Fruit fly (Drosophila melanogaster) whole organism, embryonic: ENCODE measurements around the gene Rrp45.

ENCODE experiments used
- ATbp ChIP-seq: fragments of 200-800 bp; sonication (Bioruptor generic); optimal IDR thresholded peaks from 2 replicates; lab custom pipeline; 2017; ENCODE audit warnings: missing biosample characterization, mild to moderate bottlenecking, missing genetic modification characterization, missing genetic modification reagents
- Awh ChIP-seq: fragments of 200-800 bp; sonication (Bioruptor generic); IDR thresholded peaks from 2 replicates; pipeline ENCODE4, ENCODE4 v1.3.6; 2022; ENCODE audit warnings: missing biosample characterization, missing genetic modification characterization
- Blimp-1 ChIP-seq: fragments of 200-800 bp; sonication (Bioruptor generic); optimal IDR thresholded peaks from 3 replicates; lab custom pipeline; 2018; ENCODE audit warnings: missing biosample characterization, missing genetic modification characterization, mild to moderate bottlenecking, moderate library complexity, missing genetic modification reagents
- CG10543 ChIP-seq: fragments of 200-800 bp; sonication (Bioruptor generic); optimal IDR thresholded peaks from 3 replicates; lab custom pipeline; 2017; ENCODE audit warnings: missing biosample characterization, mild to moderate bottlenecking, missing genetic modification characterization, moderate library complexity
- CG13296 ChIP-seq: fragments of 200-800 bp; sonication (Bioruptor generic); optimal IDR thresholded peaks from 3 replicates; lab custom pipeline; 2018; ENCODE audit warnings: missing biosample characterization, mild to moderate bottlenecking, missing genetic modification characterization
- CG13424 ChIP-seq: fragments of 200-800 bp; sonication (Bioruptor generic); optimal IDR thresholded peaks from 2 replicates; lab custom pipeline; 2019; ENCODE audit warnings: missing biosample characterization, mild to moderate bottlenecking, missing genetic modification characterization, moderate library complexity
- CG15269 ChIP-seq: fragments of 200-800 bp; sonication (Bioruptor generic); optimal IDR thresholded peaks from 2 replicates; lab custom pipeline; 2018; ENCODE audit warnings: missing biosample characterization, mild to moderate bottlenecking, missing genetic modification characterization, moderate library complexity
- CG15601 ChIP-seq: fragments of 200-800 bp; sonication (Bioruptor generic); optimal IDR thresholded peaks from 3 replicates; lab custom pipeline; 2019; ENCODE audit warnings: missing biosample characterization, mild to moderate bottlenecking, missing genetic modification characterization, moderate library complexity
- CG2678 ChIP-seq: fragments of 200-800 bp; sonication (Bioruptor generic); optimal IDR thresholded peaks from 3 replicates; lab custom pipeline; 2019; ENCODE audit warnings: missing biosample characterization, mild to moderate bottlenecking, missing genetic modification characterization, moderate library complexity
- CG4282 ChIP-seq: fragments of 200-800 bp; sonication (Bioruptor generic); optimal IDR thresholded peaks from 2 replicates; lab custom pipeline; 2016; ENCODE audit warnings: missing biosample characterization, missing genetic modification characterization
- CG6791 ChIP-seq: fragments of 200-800 bp; sonication (Bioruptor generic); IDR thresholded peaks from 3 replicates; pipeline ENCODE4 v1.3.6; 2022; ENCODE audit warnings: missing biosample characterization, missing genetic modification characterization; ENCODE audit not compliant: partially characterized antibody
- CG6813 ChIP-seq: fragments of 200-800 bp; sonication (Bioruptor generic); optimal IDR thresholded peaks from 2 replicates; lab custom pipeline; 2017; ENCODE audit warnings: missing biosample characterization, missing genetic modification characterization, mild to moderate bottlenecking, moderate library complexity, missing genetic modification reagents
- CG7839 ChIP-seq: fragments of 200-800 bp; sonication (Bioruptor generic); optimal IDR thresholded peaks from 3 replicates; lab custom pipeline; 2018; ENCODE audit warnings: missing biosample characterization, mild to moderate bottlenecking, missing genetic modification characterization, moderate library complexity
- CG8924 ChIP-seq: fragments of 200-800 bp; optimal IDR thresholded peaks from 3 replicates; lab custom pipeline; 2019; ENCODE audit warnings: missing biosample characterization, mild to moderate bottlenecking, missing genetic modification characterization, moderate library complexity
- CG9727 ChIP-seq: fragments of 200-800 bp; sonication (Bioruptor generic); optimal IDR thresholded peaks from 3 replicates; lab custom pipeline; 2017; ENCODE audit warnings: missing biosample characterization, mild to moderate bottlenecking, missing genetic modification characterization
- CoRest ChIP-seq: fragments of 200-800 bp; sonication (Bioruptor generic); optimal IDR thresholded peaks from 3 replicates; lab custom pipeline; 2018; ENCODE audit warnings: missing biosample characterization, mild to moderate bottlenecking, missing genetic modification characterization, moderate library complexity
- CrebB ChIP-seq: fragments of 200-800 bp; sonication (Bioruptor generic); optimal IDR thresholded peaks from 3 replicates; lab custom pipeline; 2018; ENCODE audit warnings: missing biosample characterization, mild to moderate bottlenecking, missing genetic modification characterization
- Dip2 ChIP-seq: fragments of 200-800 bp; sonication (Bioruptor generic); IDR thresholded peaks from 2 replicates; pipeline ENCODE4 v1.3.6; 2022; ENCODE audit warnings: missing biosample characterization, missing genetic modification characterization
- Fer1 ChIP-seq: fragments of 200-800 bp; sonication (Bioruptor generic); optimal IDR thresholded peaks from 2 replicates; lab custom pipeline; 2017; ENCODE audit warnings: missing biosample characterization, mild to moderate bottlenecking, missing genetic modification characterization
- HHEX ChIP-seq: fragments of 200-800 bp; sonication (Bioruptor generic); optimal IDR thresholded peaks from 3 replicates; lab custom pipeline; 2017; ENCODE audit warnings: missing biosample characterization, mild to moderate bottlenecking, missing genetic modification characterization, missing genetic modification reagents
- Hr3 ChIP-seq: fragments of 200-800 bp; sonication (Bioruptor generic); optimal IDR thresholded peaks from 3 replicates; lab custom pipeline; 2016; ENCODE audit warnings: missing biosample characterization, missing genetic modification characterization
- Hr51 ChIP-seq, 2 experiments: fragments of 200-800 bp; sonication (Bioruptor generic); optimal IDR thresholded peaks; 2 replicates in 1 of 2; 3 replicates in 1 of 2; lab custom pipeline; 2016 to 2018; ENCODE audit warnings: missing biosample characterization in 2 of 2, missing genetic modification characterization in 2 of 2, mild to moderate bottlenecking in 1 of 2, moderate library complexity in 1 of 2
- Lim3 ChIP-seq: fragments of 200-800 bp; sonication (Bioruptor generic); IDR thresholded peaks from 2 replicates; pipeline ENCODE4 v1.3.6; 2022; ENCODE audit warnings: missing biosample characterization, missing genetic modification characterization
- MBD-R2 ChIP-seq: fragments of 200-800 bp; sonication (Bioruptor generic); IDR thresholded peaks from 2 replicates; pipeline ENCODE4 v1.3.6; 2022; ENCODE audit warnings: missing biosample characterization, missing genetic modification characterization
- Med ChIP-seq: fragments of 200-800 bp; sonication (Bioruptor generic); peaks from one replicate; lab custom pipeline; 2016; ENCODE audit warnings: missing biosample characterization, missing genetic modification characterization, mild to moderate bottlenecking, inconsistent platforms, moderate library complexity
- Myb ChIP-seq: fragments of 200-800 bp; sonication (Bioruptor generic); optimal IDR thresholded peaks from 2 replicates; lab custom pipeline; 2016; ENCODE audit warnings: missing biosample characterization, missing genetic modification characterization
- NC2α ChIP-seq: fragments of 200-800 bp; sonication (Bioruptor generic); optimal IDR thresholded peaks from 2 replicates; lab custom pipeline; 2016; ENCODE audit warnings: missing biosample characterization, missing genetic modification characterization
- NC2β ChIP-seq: fragments of 200-800 bp; sonication (Bioruptor generic); optimal IDR thresholded peaks from 2 replicates; lab custom pipeline; 2016; ENCODE audit warnings: missing biosample characterization, missing genetic modification characterization
- Oli ChIP-seq: fragments of 200-800 bp; sonication (Bioruptor generic); optimal IDR thresholded peaks from 2 replicates; lab custom pipeline; 2018; ENCODE audit warnings: missing biosample characterization, mild to moderate bottlenecking, missing genetic modification characterization, moderate library complexity
- Rx ChIP-seq: fragments of 200-800 bp; sonication (Bioruptor generic); IDR thresholded peaks from 2 replicates; pipeline ENCODE4 v1.3.6; 2022; ENCODE audit warnings: missing biosample characterization, missing genetic modification characterization
- Sox100B ChIP-seq: fragments of 200-800 bp; sonication (Bioruptor generic); optimal IDR thresholded peaks from 3 replicates; lab custom pipeline; 2018; ENCODE audit warnings: missing biosample characterization, mild to moderate bottlenecking, missing genetic modification characterization
- YL-1 ChIP-seq: fragments of 200-800 bp; sonication (Bioruptor generic); optimal IDR thresholded peaks from 3 replicates; lab custom pipeline; 2017; ENCODE audit warnings: missing biosample characterization, mild to moderate bottlenecking, missing genetic modification characterization
- ap ChIP-seq: fragments of 200-800 bp; sonication (Bioruptor generic); IDR thresholded peaks from 2 replicates; pipeline ENCODE4 v1.3.6; 2022; ENCODE audit warnings: missing biosample characterization, missing genetic modification characterization
- br ChIP-seq: fragments of >200 bp; optimal IDR thresholded peaks from 2 replicates; lab custom pipeline; 2017
- crol ChIP-seq: fragments of 200-800 bp; sonication (Bioruptor generic); IDR thresholded peaks from 2 replicates; pipeline ENCODE4 v1.3.6; 2022; ENCODE audit warnings: missing biosample characterization, missing genetic modification characterization
- dm ChIP-seq: fragments of 200-800 bp; sonication (Bioruptor generic); optimal IDR thresholded peaks from 3 replicates; lab custom pipeline; 2016; ENCODE audit warnings: missing biosample characterization, missing genetic modification characterization
- dmrt99B ChIP-seq: fragments of 200-800 bp; sonication (Bioruptor generic); optimal IDR thresholded peaks from 2 replicates; lab custom pipeline; 2018; ENCODE audit warnings: missing biosample characterization, mild to moderate bottlenecking, missing genetic modification characterization, moderate library complexity
- klu ChIP-seq: fragments of 200-800 bp; sonication (Bioruptor generic); IDR thresholded peaks from 2 replicates; pipeline ENCODE4 v1.3.6; 2022; ENCODE audit warnings: missing biosample characterization, missing genetic modification characterization
- lab ChIP-seq: fragments of 200-800 bp; sonication (Bioruptor generic); optimal IDR thresholded peaks from 3 replicates; lab custom pipeline; 2017; ENCODE audit warnings: missing biosample characterization, missing genetic modification characterization, mild to moderate bottlenecking, moderate library complexity, missing genetic modification reagents
- mld ChIP-seq: fragments of 200-800 bp; sonication (Bioruptor generic); IDR thresholded peaks from 3 replicates; pipeline ENCODE4 v1.3.6; 2022; ENCODE audit warnings: missing biosample characterization, missing genetic modification characterization; ENCODE audit not compliant: partially characterized antibody
- nmo ChIP-seq: fragments of 200-800 bp; sonication (Bioruptor generic); optimal IDR thresholded peaks from 2 replicates; lab custom pipeline; 2018; ENCODE audit warnings: missing biosample characterization, mild to moderate bottlenecking, missing genetic modification characterization, moderate library complexity
- oc ChIP-seq: fragments of 200-800 bp; sonication (Bioruptor generic); optimal IDR thresholded peaks from 2 replicates; lab custom pipeline; 2018; ENCODE audit warnings: missing biosample characterization, mild to moderate bottlenecking, missing genetic modification characterization, moderate library complexity
- pum ChIP-seq: fragments of 200-800 bp; sonication (Bioruptor generic); optimal IDR thresholded peaks from 2 replicates; lab custom pipeline; 2016; ENCODE audit warnings: missing biosample characterization, missing genetic modification characterization
- repo ChIP-seq: fragments of 200-800 bp; sonication (Bioruptor generic); optimal IDR thresholded peaks from 2 replicates; lab custom pipeline; 2016; ENCODE audit warnings: missing biosample characterization, missing genetic modification characterization
- tio ChIP-seq: fragments of 200-800 bp; sonication (Bioruptor generic); optimal IDR thresholded peaks from 2 replicates; lab custom pipeline; 2017; ENCODE audit warnings: missing biosample characterization, missing genetic modification characterization, inconsistent platforms
- vvl ChIP-seq: fragments of 200-800 bp; sonication (Bioruptor generic); IDR thresholded peaks from 2 replicates; pipeline ENCODE4 v1.3.6; 2022; ENCODE audit warnings: missing biosample characterization, missing genetic modification characterization
- zfh1 ChIP-seq: fragments of 200-800 bp; sonication (Bioruptor generic); IDR thresholded peaks from 3 replicates; pipeline ENCODE4 v1.3.6; 2022; ENCODE audit warnings: missing biosample characterization, missing genetic modification characterization
- zfh2 ChIP-seq: fragments of 200-800 bp; sonication (Bioruptor generic); optimal IDR thresholded peaks from 2 replicates; lab custom pipeline; 2016; ENCODE audit warnings: missing biosample characterization, missing genetic modification characterization

Rrp45 gene

DNA sequence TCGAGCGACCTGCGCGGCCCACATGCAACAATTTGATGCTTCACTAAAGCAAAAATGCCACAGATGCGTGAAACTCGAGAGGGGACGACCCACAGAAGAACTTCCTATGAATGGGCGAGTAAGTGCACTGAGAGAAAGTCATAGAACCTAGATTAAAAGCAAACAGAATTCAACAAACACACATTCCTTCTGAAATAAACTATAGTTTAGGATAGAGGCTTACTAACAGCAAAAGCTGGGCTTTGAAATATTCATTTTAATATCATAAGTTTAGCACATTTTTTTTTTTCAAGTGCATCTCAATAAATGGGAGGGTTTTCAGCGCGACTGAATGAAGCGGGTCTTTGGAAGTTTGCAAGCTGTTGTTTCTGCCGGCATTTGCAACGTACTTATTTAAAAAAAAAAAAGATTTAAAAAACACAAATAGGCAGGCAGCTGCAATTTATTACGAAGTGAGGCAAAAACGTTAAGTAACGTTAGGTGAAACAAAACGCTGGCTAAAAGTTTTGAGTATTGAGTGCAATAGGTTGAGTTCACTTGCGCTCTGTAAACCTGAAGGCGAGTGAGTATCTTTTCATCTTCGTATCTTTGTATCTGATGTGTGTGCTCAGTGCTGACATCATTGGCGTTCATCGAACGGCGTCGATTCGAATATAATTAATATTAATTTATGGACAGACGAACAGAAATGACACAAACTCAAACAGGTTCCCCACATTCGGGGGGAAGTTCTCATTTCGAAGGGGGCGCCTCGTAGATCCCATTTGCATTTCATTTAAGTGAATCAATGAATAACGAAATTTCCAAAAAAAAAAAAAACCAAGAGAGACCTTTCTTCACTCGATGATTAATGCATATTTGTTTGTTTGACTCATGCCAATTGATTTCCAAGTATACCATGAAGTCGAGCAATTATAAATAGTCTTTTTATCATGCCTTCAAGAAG is 17.9 kb downstream of the Rrp45 start (continued):
- TF ChIP-seq MBD-R2 (GFP tag; lab: Robert Waterston, UW), result 0 out of 2 replicates have a peak, but pooled peaks have one; percentile 25
- TF ChIP-seq dm, result no peak
- peak; percentile 5 for TF ChIP-seq tio (GFP tag; lab: Kevin White, UChicago)
- TF ChIP-seq Awh (GFP tag; lab: Robert Waterston, UW), result peak; percentile 83
- no peak for TF ChIP-seq zfh2 (GFP tag; lab: Kevin White, UChicago)
- no peak for TF ChIP-seq CG10543 (GFP tag; lab: Kevin White, UChicago)
- peak; percentile 12 for TF ChIP-seq NC2β (GFP tag; lab: Kevin White, UChicago)
- TF ChIP-seq NC2α (GFP tag; lab: Kevin White, UChicago), result no peak
- TF ChIP-seq ap (GFP tag; lab: Robert Waterston, UW), result peak; percentile 59; the same call in 1 of the 2 replicates
- TF ChIP-seq CG8924 (tag; lab: Kevin White, UChicago), result peak; percentile 41
- TF ChIP-seq Dip2 (GFP tag; lab: Robert Waterston, UW), result no peak
- peak; percentile 89 for TF ChIP-seq zfh1
- TF ChIP-seq br (lab: Kevin White, UChicago), result no peak
- TF ChIP-seq Myb, result no peak
- TF ChIP-seq CrebB, result no peak
- TF ChIP-seq repo (GFP tag; lab: Kevin White, UChicago), result peak; percentile 51
- TF ChIP-seq CG4282 (GFP tag; lab: Kevin White, UChicago), result no peak
- TF ChIP-seq mld (GFP tag; lab: Robert Waterston, UW), result no peak

DNA sequence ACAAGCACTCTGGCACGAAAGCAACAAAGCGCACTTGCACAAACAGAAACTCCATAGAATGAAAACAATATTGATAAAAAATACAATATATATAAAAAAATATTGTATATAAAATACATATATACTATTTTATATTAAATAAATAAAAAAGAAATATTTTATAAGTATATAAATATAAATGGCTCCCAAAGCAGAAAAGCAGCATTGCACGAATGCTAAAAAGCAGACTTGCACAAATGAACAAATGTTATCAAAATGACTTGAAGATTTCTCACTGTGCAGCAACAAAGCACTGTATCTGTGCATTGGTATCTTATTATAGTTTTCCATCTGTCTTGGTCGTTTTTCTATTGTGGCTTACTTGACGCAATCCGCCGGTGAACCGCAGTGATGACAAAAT is 22.3 kb downstream of the Rrp45 start:
- TF ChIP-seq CG6813, result no peak
- TF ChIP-seq Lim3, result no peak
- TF ChIP-seq Blimp-1 (GFP tag; lab: Kevin White, UChicago), result peak; percentile 14
- no peak for TF ChIP-seq YL-1
- peak; percentile 56 for TF ChIP-seq CG7839 (tag; lab: Kevin White, UChicago)
- TF ChIP-seq Oli (tag; lab: Kevin White, UChicago), result peak; percentile 37
- peak; percentile 20 for TF ChIP-seq lab (GFP tag; lab: Kevin White, UChicago)
- TF ChIP-seq dmrt99B (tag; lab: Kevin White, UChicago), result peak; percentile 63
- TF ChIP-seq Med (GFP tag; lab: Kevin White, UChicago), result peak; percentile 32
- TF ChIP-seq CG15601 (tag; lab: Kevin White, UChicago), result peak; percentile 52
- TF ChIP-seq Sox100B, result peak; percentile 38
- TF ChIP-seq Hr51 (GFP tag; optimal IDR thresholded peaks at IDR 0.05; lab: Kevin White, UChicago), result peak in 1 of 2 experiments; percentile 27
- TF ChIP-seq CG6791 (GFP tag; lab: Robert Waterston, UW), result no peak
- TF ChIP-seq Rx (GFP tag; lab: Robert Waterston, UW), result peak; percentile 18; the same call in 1 of the 2 replicates
- TF ChIP-seq CG15269 (tag; lab: Kevin White, UChicago), result peak; percentile 27
- peak; percentile 24 for TF ChIP-seq CG9727
- TF ChIP-seq HHEX (GFP tag; lab: Kevin White, UChicago), result peak; percentile 15
- TF ChIP-seq CG13296 (GFP tag; lab: Kevin White, UChicago), result peak; percentile 18
- TF ChIP-seq crol (GFP tag; lab: Robert Waterston, UW), result no peak
- no peak for TF ChIP-seq pum (GFP tag; lab: Kevin White, UChicago)
- peak; percentile 14 for TF ChIP-seq CG13424 (tag; lab: Kevin White, UChicago)
- no peak for TF ChIP-seq klu (GFP tag; lab: Robert Waterston, UW)
- TF ChIP-seq oc, result peak; percentile 3
- TF ChIP-seq CoRest (tag; lab: Kevin White, UChicago), result peak; percentile 9
- TF ChIP-seq ATbp (GFP tag; lab: Kevin White, UChicago), result peak; percentile 14
- peak; percentile 69 for TF ChIP-seq nmo
- TF ChIP-seq Hr3, result peak; percentile 39
- 0 out of 2 replicates have a peak, but pooled peaks have one; percentile 11 for TF ChIP-seq vvl
- TF ChIP-seq CG2678, result peak; percentile 52
- TF ChIP-seq Fer1, result peak; percentile 11
